Fruit fly (Drosophila melanogaster) ovary, adult (tissue): ENCODE results near the gene NimB2.

Experiments
- CG17801 ChIP-seq: fragments of 200-800 bp; optimal IDR thresholded peaks from 2 replicates; lab custom pipeline; 2019; ENCODE audit warnings: missing biosample characterization, mild to moderate bottlenecking, missing genetic modification characterization, moderate library complexity; ENCODE audit not compliant: partially characterized antibody

Gene NimB2

DNA sequence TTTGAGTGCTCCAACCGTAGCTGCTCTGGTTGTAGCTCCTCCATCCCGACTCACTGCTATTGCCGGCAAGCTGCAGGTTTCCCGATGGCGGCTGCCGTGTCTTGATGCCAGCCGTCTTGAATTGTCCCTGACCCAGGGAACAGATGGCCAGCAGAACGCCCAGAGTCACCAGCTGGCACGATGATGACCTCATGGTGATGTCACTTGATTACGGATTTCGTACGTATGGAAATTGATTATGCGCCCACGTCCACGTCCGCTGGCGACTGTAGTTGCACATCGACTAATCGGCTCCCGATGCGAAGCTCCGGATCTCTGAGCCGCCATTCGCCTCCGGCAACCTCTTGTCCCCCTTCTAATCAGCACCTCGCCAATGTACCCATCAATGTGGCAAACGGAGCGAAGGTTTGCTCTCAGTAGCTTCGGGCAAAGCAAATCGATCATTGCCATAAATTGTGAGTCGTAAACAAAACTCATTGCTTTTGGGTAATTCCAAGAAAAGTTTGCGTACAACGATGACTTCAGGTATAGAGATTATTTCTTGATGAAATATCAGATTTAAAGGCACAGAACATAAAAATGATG is at the start of gene NimB2:
Gene NimB2 (minus strand): TSS at position 287 of the 585 bp plus-strand sequence.
- TF ChIP-seq CG17801 (GFP tag; lab: Kevin White, UChicago), result no peak

DNA sequence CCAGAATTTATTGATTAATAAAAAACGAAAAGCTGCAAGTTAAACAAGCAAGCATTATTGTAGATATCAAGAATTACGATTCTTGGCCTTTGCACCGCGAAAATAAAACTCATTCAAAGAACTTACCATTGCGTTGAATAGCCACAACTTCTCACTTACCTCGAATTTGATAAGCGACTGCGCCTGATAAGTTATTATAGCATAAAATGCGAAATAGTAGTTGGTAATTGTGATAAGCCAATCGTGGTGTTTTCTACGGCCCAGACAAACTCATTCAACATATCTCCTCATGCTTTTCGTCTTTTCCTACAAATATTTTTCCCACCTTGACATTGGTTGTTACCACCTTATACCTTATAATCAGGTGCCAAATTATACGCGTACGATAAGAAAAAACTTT is 48.3 kb upstream of the NimB2 start:
- TF ChIP-seq CG17801 (GFP tag; lab: Kevin White, UChicago), result no peak

DNA sequence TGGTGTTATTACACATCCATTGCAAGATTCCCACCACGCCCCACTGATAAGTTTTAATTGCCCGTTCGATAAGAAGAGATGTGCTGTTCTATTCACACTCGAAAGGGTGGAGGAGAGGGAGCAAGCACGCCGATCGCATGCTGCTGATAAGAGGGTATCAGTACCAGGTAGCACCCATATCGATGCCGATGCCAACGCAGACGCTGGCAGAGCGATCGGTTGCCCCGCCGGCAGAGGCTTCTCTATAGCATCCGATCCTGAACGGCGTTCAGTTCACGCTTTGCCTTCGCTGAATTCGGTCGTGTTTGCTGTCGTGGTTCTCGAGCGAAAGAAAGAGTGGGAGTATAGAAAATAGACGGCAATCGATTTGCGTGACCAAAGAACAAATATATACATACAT is 46.7 kb upstream of the NimB2 start:
- TF ChIP-seq CG17801 (GFP tag; lab: Kevin White, UChicago), result no peak

DNA sequence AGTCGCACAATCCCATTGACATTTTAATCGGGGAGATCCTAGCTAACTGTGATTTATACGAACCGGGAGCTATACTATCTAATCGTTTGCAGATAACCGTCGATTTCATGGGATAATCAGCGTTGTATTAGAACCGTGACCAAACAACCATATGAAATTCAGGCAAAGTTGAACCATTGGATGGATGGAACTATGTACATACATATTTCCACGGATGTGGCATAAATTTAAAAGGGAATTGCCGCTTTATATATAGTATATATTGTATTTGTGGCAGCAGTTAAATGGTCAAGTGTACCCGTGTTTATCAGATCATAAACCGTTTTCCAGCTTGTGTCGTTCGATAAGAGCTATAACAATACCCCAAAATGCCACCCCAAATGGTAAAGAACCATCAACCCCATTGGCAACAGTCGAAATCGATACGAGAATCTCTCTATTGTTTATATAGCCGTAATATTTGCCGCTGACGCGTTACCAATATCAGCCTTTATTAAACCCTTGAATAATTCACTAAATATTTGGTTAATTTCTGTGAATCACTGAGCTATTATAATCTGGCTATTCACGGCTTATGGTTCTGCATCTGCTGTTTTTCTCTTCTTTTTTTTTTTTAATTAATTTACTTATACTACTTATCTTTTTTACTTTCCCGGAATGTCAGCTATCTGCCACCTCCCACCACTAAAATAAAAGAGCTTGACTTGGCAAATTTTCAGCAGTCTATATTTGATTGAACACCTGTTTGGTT is 45.7 kb upstream of the NimB2 start, which contains the start of gene bgm:
Gene bgm (plus strand): TSS at position 701 of the 751 bp plus-strand sequence.
- no peak for TF ChIP-seq CG17801 (GFP tag; lab: Kevin White, UChicago)

DNA sequence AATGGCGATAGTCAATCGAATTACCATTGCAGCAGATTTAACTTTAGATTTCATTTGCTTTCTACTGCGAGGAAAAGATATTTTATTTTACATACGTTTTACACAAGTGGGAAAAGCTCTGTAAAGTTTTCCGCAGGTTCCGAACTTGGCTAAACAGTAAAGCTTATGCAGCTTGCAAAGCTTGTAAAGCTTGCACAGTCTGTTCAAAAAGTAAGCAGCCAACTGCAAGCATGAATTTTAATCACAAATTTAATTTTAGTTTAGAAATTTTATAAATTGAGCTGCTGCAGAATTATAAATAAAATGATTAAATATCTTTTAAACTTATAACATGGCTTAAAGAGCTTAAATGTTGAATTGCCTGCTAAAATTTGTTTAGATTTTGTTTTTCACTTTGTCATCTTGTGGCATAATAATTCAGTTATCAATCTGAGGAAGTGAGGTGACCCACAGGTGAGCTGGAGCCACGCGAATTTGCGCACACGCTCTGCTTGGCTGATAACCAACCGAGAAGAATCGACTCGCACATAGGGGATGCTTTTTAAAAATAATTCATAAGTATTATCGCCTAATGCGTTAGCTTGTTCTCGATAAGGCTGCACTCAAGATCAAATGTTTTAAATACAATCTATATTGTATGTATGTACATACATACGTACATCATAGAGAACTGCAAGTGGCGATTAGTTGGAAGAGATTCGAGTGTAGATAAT is 44.9 kb upstream of the NimB2 start:
- peak; percentile 2 for TF ChIP-seq CG17801 (GFP tag; lab: Kevin White, UChicago)

DNA sequence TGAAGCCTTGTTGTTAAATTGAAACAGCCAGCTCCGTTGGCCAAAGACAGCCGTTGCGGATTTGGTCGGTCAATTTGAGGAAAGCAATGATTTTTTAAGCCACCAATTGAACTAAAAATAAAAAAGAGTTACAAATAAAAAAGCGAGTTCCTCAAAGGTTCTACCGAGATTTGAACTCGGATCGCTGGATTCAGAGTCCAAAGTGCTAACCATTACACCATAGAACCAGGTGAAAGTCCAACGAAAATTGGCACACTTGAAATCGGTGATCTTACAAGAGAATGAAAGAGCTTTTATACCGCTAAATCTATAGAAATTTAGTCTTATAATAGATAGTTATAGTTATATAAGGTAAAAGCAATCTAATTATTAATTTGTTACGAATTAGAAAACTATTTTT is 43.6 kb upstream of the NimB2 start:
- TF ChIP-seq CG17801 (GFP tag; lab: Kevin White, UChicago), result no peak

DNA sequence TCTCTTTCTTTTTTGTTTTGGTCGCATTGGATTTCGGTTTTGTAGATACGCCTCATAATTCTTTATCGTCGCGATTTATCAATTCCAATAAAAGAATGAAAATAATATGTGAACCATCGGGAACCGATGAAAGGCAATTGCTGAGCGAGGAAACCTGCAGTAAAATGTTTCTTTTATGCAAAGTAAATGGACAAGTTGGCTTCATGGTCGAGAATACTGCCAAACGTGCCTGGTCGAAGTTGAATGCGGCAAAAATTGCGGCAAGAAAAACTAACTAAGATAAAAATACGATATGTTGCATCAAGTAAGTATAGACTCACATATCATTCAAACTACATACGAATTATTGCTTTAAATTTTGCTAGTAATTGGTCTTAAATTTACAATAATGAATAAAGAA is 41.0 kb upstream of the NimB2 start, which contains the start of gene CG42692:
Gene CG42692 (plus strand): TSS at position 301 of the 400 bp plus-strand sequence.
- no peak for TF ChIP-seq CG17801 (GFP tag; lab: Kevin White, UChicago)

DNA sequence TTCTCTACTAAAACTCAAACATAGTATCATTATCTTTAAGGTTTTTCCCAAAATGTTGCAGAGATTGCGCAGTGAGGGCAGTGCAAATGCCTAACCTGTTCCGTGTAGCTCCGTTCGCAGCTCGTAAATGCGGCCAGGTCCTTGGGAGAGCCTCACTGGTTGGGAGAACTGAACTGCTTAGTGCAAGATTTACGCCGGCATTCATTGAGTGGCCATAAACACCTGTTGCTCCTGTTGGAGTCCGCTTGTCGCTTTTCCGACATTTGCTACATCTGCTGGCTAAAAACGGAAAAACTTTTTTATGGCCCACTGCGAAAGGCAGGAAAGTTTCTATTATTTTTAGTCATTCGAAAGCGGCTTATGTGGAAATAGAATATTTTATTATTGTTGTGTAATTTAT is 35.1 kb upstream of the NimB2 start:
- no peak for TF ChIP-seq CG17801 (GFP tag; lab: Kevin White, UChicago)

DNA sequence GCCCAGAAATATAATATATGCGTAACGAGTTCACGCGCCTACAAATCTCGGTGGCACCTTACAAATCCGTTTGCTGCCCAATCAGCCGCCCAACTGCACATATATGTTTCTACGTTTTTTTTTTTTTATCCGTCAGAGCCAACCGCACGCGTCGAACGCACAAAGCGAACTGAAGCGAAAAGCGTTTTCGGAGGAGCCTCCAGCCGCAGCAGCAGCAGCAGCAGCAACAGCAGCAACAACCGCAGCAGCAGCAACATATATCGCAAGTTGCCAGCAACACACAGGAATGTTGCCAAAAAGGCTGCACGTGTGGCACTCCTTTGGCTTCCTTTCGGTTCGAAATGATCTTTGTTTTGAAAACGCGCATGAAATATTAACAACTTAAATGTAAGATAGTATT is 34.3 kb upstream of the NimB2 start, which contains the start of gene rk:
Gene rk (minus strand): TSS at position 171 of the 400 bp plus-strand sequence.
- TF ChIP-seq CG17801 (GFP tag; lab: Kevin White, UChicago), result no peak

DNA sequence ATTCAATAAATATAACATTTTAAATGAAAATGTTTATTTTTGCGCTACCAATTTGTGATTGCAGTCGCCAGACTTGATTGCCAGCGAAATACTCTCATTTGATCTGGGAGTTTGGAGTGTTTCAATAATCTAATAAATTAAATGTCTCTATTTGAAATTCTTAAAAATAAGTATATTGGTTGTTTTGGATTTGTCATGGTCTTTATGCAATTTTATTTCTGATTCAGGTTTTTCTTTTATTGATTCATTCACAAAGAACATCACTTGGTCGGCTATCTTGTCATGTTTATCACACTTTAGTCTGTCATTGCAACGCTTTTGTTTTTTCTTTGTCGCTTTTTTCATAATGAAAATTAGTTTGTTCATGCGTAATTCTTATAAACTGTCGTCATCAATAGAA is 32.1 kb upstream of the NimB2 start:
- TF ChIP-seq CG17801 (GFP tag; lab: Kevin White, UChicago), result no peak

DNA sequence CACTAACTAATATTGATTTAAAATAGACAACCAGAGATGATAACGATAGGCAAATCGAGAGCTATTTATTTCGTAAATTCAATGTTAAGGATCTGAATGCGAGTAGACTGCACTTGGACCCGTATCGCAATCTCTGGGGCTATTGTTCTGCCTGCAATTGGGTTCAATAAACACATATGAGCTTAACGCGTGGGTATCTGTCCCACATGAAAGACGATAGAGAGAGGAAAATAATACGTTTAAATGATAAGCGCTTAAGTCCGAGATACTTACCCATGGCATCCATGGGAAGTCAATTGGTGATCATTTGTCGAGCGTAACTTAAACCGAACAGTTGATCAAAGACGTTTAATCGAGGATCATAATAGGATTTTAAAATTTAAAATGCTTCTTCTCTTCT is 13.0 kb upstream of the NimB2 start, which contains the start of gene NimC2:
Gene NimC2 (plus strand): TSS at position 301 of the 400 bp plus-strand sequence.
- no peak for TF ChIP-seq CG17801 (GFP tag; lab: Kevin White, UChicago)

DNA sequence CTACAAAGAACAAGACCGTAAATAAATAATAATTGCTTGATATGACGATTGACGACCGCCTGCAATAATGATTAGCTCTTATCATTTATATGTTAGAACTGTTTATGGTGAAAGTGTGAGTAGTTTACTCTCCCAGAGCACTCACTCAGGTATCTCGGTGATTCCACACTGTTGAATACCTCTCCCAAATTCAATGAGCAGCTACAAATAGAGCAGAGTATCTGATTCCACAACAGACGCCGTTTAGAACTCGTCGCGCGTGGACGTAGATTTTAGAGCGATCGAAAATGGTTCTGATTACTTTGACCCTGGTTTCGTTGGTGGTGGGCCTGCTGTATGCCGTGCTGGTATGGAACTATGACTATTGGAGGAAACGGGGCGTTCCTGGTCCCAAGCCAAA is 10.3 kb upstream of the NimB2 start, which contains the start of gene Cyp28a5:
Gene Cyp28a5 (plus strand): TSS at position 230 of the 400 bp plus-strand sequence.
- no peak for TF ChIP-seq CG17801 (GFP tag; lab: Kevin White, UChicago)

DNA sequence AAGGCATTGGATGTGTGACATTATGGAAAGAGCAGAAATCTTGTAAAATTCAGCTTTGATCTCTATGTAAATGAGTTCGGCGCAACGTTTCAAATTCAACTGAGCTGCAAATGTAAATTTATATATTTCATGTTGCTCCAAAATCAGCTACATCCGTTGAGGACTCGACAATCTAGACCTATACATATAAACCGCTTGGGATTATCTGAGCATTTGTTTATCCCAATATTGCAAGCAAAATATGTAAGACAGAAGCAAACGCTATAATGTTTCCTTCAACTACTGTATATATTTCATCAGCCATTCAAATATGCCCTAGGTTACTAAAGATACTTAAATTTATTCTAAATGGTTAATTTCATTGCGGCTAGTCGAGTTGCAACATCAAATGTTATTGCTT is 9.9 kb upstream of the NimB2 start, which contains the start of gene NimC1:
Gene NimC1 (minus strand): TSS at position 101 of the 400 bp plus-strand sequence.
- no peak for TF ChIP-seq CG17801 (GFP tag; lab: Kevin White, UChicago)

DNA sequence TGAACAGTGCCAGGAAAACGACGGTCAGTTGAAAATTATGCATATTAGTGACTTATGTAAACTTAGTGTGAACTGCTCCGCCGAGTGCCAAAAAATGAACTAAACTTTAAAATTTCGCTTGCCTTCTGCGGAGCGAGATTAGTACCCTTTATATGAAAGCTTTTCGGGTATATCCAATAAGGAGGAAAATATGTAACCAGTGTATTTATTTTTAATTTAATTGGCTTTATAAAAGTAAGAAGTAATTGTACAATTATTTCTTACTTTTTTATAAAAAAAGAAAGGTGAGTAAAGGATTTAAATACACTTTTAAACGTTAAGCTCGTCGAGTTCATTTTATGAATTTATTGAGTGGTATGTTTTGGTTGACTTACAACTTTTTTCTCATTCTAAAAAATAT is 6.0 kb upstream of the NimB2 start, which contains the start of gene He:
Gene He (minus strand): TSS at position 101 of the 400 bp plus-strand sequence.
- no peak for TF ChIP-seq CG17801 (GFP tag; lab: Kevin White, UChicago)

DNA sequence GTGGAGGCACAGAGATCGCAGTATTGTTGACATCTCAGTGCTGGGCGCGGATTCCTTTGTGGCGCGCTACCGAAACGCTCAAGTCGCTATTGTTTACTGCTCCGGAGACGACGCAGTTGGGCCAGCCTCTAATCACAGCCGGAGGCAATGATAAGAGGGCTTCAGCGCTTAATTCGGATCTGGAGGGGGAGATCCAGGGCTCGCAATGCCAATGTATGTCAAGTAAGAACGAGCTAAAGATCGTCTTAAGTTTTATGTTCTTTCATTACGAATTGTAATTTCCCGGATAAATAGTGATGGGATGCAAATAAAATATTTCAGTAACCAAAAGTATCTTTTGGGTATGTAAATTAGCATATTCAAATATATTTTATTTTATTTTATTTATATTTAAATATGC is 3.1 kb upstream of the NimB2 start, which contains the start of the genes NimB4 and NimB5:
Gene NimB4 (minus strand): TSS at position 101 of the 400 bp plus-strand sequence.
Gene NimB5 (plus strand): TSS at position 302 of the 400 bp plus-strand sequence.
- no peak for TF ChIP-seq CG17801 (GFP tag; lab: Kevin White, UChicago)
